Fruit fly (Drosophila melanogaster) whole organism, pupa: ENCODE measurements around the gene pico.

ENCODE experiments used
- CG12605 ChIP-seq: fragments of 200-800 bp; sonication (Bioruptor generic); IDR thresholded peaks from 2 replicates; pipeline ENCODE4 v1.3.6; 2022; ENCODE audit warnings: missing biosample characterization, missing genetic modification characterization
- CG13204 ChIP-seq: fragments of 200-800 bp; sonication (Bioruptor generic); optimal IDR thresholded peaks from 2 replicates; lab custom pipeline; 2018; ENCODE audit warnings: missing biosample characterization, mild to moderate bottlenecking, missing genetic modification characterization, moderate library complexity
- CG14655 ChIP-seq: fragments of 200-800 bp; sonication (Bioruptor generic); optimal IDR thresholded peaks from 3 replicates; lab custom pipeline; 2017; ENCODE audit warnings: mild to moderate bottlenecking, missing biosample characterization, missing genetic modification reagents, missing genetic modification characterization
- CG15710 ChIP-seq: fragments of 200-800 bp; sonication (Bioruptor generic); optimal IDR thresholded peaks from 2 replicates; lab custom pipeline; 2018; ENCODE audit warnings: missing biosample characterization, mild to moderate bottlenecking, missing genetic modification characterization, moderate library complexity
- CG17806 ChIP-seq: fragments of 200-800 bp; sonication (Bioruptor generic); optimal IDR thresholded peaks from 2 replicates; lab custom pipeline; 2018; ENCODE audit warnings: missing biosample characterization, mild to moderate bottlenecking, missing genetic modification characterization, moderate library complexity
- CG32121 ChIP-seq: fragments of 200-800 bp; sonication (Bioruptor generic); IDR thresholded peaks from 2 replicates; pipeline ENCODE4 v1.3.6; 2022; ENCODE audit warnings: missing biosample characterization, missing genetic modification characterization
- CG34367 ChIP-seq: fragments of 200-800 bp; sonication (Bioruptor generic); optimal IDR thresholded peaks from 2 replicates; lab custom pipeline; 2018; ENCODE audit warnings: missing biosample characterization, mild to moderate bottlenecking, missing genetic modification characterization
- CG4496 ChIP-seq: fragments of 200-800 bp; sonication (Bioruptor generic); IDR thresholded peaks from 3 replicates; pipeline ENCODE4 v1.3.6; 2022; ENCODE audit warnings: missing biosample characterization, missing genetic modification characterization
- CG8159 ChIP-seq: fragments of 200-800 bp; sonication (Bioruptor generic); optimal IDR thresholded peaks from 3 replicates; lab custom pipeline; 2018; ENCODE audit warnings: missing biosample characterization, mild to moderate bottlenecking, missing genetic modification characterization, moderate library complexity
- EcR ChIP-seq: fragments of 200-800 bp; sonication (Bioruptor generic); optimal IDR thresholded peaks from 3 replicates; lab custom pipeline; 2019; ENCODE audit warnings: missing biosample characterization, missing genetic modification characterization, mild to moderate bottlenecking, moderate library complexity, missing genetic modification reagents
- Pif1A ChIP-seq: fragments of 200-800 bp; sonication (Bioruptor generic); optimal IDR thresholded peaks from 3 replicates; lab custom pipeline; 2016; ENCODE audit warnings: missing biosample characterization, missing genetic modification characterization
- Snoo ChIP-seq: fragments of 200-800 bp; sonication (Bioruptor generic); optimal IDR thresholded peaks from 3 replicates; lab custom pipeline; 2017; ENCODE audit warnings: missing biosample characterization, mild to moderate bottlenecking, missing genetic modification characterization, inconsistent platforms
- fd96Ca ChIP-seq: fragments of 200-800 bp; sonication (Bioruptor generic); IDR thresholded peaks from 3 replicates; pipeline ENCODE4 v1.3.6; 2022; ENCODE audit warnings: missing biosample characterization, missing genetic modification characterization
- gl ChIP-seq: fragments of 200-800 bp; sonication (Bioruptor generic); optimal IDR thresholded peaks from 2 replicates; lab custom pipeline; 2018; ENCODE audit warnings: missing biosample characterization, mild to moderate bottlenecking, missing genetic modification characterization

dm6 chrX:19851989-19852307 is at the start of gene pico, which contains the start of gene Nup205:
- TF ChIP-seq Snoo (tag; lab: Kevin White, UChicago) (no peak), CG14655 (no peak), CG8159 (no peak), gl (tag; lab: Kevin White, UChicago) (no peak), fd96Ca (GFP tag; lab: Robert Waterston, UW) (no peak), CG17806 (no peak), CG12605 (GFP tag; lab: Robert Waterston, UW) (no peak; the same call in 1 of the 2 replicates), CG32121 (GFP tag; lab: Robert Waterston, UW) (peak; percentile 18; the same call in 1 of the 2 replicates), EcR (no peak), CG13204 (GFP tag; lab: Kevin White, UChicago) (no peak), CG34367 (tag; lab: Kevin White, UChicago) (no peak), Pif1A (GFP tag; lab: Kevin White, UChicago) (no peak), CG4496 (peak; percentile 54; the same call in 2 of the 3 replicates), CG15710 (tag; lab: Kevin White, UChicago) (no peak)
